Fruit fly (Drosophila melanogaster) whole organism, prepupa: ENCODE data around the gene cbt.
A peak's percentile ranks its signal among the peaks of the same experiment; 100 is the strongest.

Experiments
- CG10631 ChIP-seq: fragments of 200-800 bp; sonication (Bioruptor generic); optimal IDR thresholded peaks from 2 replicates; lab custom pipeline; 2016; ENCODE audit warnings: missing biosample characterization, missing genetic modification characterization
- CG10669 ChIP-seq: fragments of 200-800 bp; sonication (Bioruptor generic); optimal IDR thresholded peaks from 3 replicates; lab custom pipeline; 2018; ENCODE audit warnings: missing biosample characterization, mild to moderate bottlenecking, missing genetic modification characterization, moderate library complexity
- CG11294 ChIP-seq: fragments of 200-800 bp; sonication (Bioruptor generic); IDR thresholded peaks from 2 replicates; pipeline ENCODE4 v1.3.6; 2022; ENCODE audit warnings: missing biosample characterization, missing genetic modification characterization
- CG11762 ChIP-seq: fragments of 200-800 bp; sonication (Bioruptor generic); optimal IDR thresholded peaks from 3 replicates; lab custom pipeline; 2016; ENCODE audit warnings: missing biosample characterization, missing genetic modification characterization; ENCODE audit not compliant: insufficient read depth
- CG11902 ChIP-seq: fragments of 200-800 bp; sonication (Bioruptor generic); optimal IDR thresholded peaks from 3 replicates; lab custom pipeline; 2016; ENCODE audit warnings: missing biosample characterization, missing genetic modification characterization
- CG15336 ChIP-seq: fragments of 200-800 bp; sonication (Bioruptor generic); IDR thresholded peaks from 2 replicates; pipeline ENCODE4 v1.3.6; 2022; ENCODE audit warnings: missing biosample characterization, missing genetic modification characterization
- CG16779 ChIP-seq: fragments of 200-800 bp; sonication (Bioruptor generic); optimal IDR thresholded peaks from 3 replicates; lab custom pipeline; 2017; ENCODE audit warnings: missing biosample characterization, mild to moderate bottlenecking, missing genetic modification characterization
- CG3032 ChIP-seq: fragments of 200-800 bp; optimal IDR thresholded peaks from 2 replicates; lab custom pipeline; 2019; ENCODE audit warnings: missing biosample characterization, mild to moderate bottlenecking, missing genetic modification characterization, moderate library complexity
- CG3919 ChIP-seq: fragments of 200-800 bp; sonication (Bioruptor generic); optimal IDR thresholded peaks from 3 replicates; lab custom pipeline; 2016; ENCODE audit warnings: missing biosample characterization, missing genetic modification characterization
- CG4318 ChIP-seq: fragments of 200-800 bp; sonication (Bioruptor generic); optimal IDR thresholded peaks from 3 replicates; lab custom pipeline; 2017; ENCODE audit warnings: missing biosample characterization, mild to moderate bottlenecking, missing genetic modification characterization
- CG6163 ChIP-seq: fragments of 200-800 bp; sonication (Bioruptor generic); IDR thresholded peaks from 3 replicates; pipeline ENCODE4 v1.3.6; 2022; ENCODE audit warnings: missing biosample characterization, missing genetic modification characterization
- CG6276 ChIP-seq: fragments of 200-800 bp; sonication (Bioruptor generic); optimal IDR thresholded peaks from 2 replicates; lab custom pipeline; 2017; ENCODE audit warnings: missing biosample characterization, mild to moderate bottlenecking, missing genetic modification characterization
- CG6792 ChIP-seq: fragments of 200-800 bp; sonication (Bioruptor generic); optimal IDR thresholded peaks from 3 replicates; lab custom pipeline; 2016; ENCODE audit warnings: missing biosample characterization, missing genetic modification characterization
- CG6808 ChIP-seq: fragments of 200-800 bp; sonication (Bioruptor generic); optimal IDR thresholded peaks from 3 replicates; lab custom pipeline; 2017; ENCODE audit warnings: missing biosample characterization, missing genetic modification characterization, mild to moderate bottlenecking, moderate library complexity, missing genetic modification reagents
- CG7368 ChIP-seq: fragments of 200-800 bp; sonication (Bioruptor generic); optimal IDR thresholded peaks from 3 replicates; lab custom pipeline; 2016; ENCODE audit warnings: missing biosample characterization, missing genetic modification characterization
- CG8319 ChIP-seq: fragments of 200-800 bp; sonication (Bioruptor generic); optimal IDR thresholded peaks from 3 replicates; lab custom pipeline; 2016; ENCODE audit warnings: missing biosample characterization, missing genetic modification characterization
- CG9139 ChIP-seq: fragments of 200-800 bp; sonication (Bioruptor generic); optimal IDR thresholded peaks from 3 replicates; lab custom pipeline; 2017; ENCODE audit warnings: missing biosample characterization, mild to moderate bottlenecking, missing genetic modification characterization
- Eip75B ChIP-seq: fragments of 200-800 bp; sonication (Bioruptor generic); optimal IDR thresholded peaks from 3 replicates; lab custom pipeline; 2016; ENCODE audit warnings: missing biosample characterization, missing genetic modification characterization
- Eip78C ChIP-seq: fragments of 200-800 bp; sonication (Bioruptor generic); peaks from one replicate; lab custom pipeline; 2016; ENCODE audit warnings: missing biosample characterization, missing genetic modification characterization
- Ets21C ChIP-seq: fragments of 200-800 bp; sonication (Bioruptor generic); optimal IDR thresholded peaks from 3 replicates; lab custom pipeline; 2016; ENCODE audit warnings: missing biosample characterization, missing genetic modification characterization
- Hr38 ChIP-seq: sonication (Bioruptor generic); optimal IDR thresholded peaks from 2 replicates; lab custom pipeline; 2016; ENCODE audit warnings: missing biosample characterization, missing genetic modification characterization
- Lpt ChIP-seq: fragments of 200-800 bp; sonication (Bioruptor generic); optimal IDR thresholded peaks from 3 replicates; lab custom pipeline; 2016; ENCODE audit warnings: missing biosample characterization, missing genetic modification characterization
- Met ChIP-seq: fragments of 200-800 bp; sonication (Bioruptor generic); optimal IDR thresholded peaks from 3 replicates; lab custom pipeline; 2016; ENCODE audit warnings: missing biosample characterization, missing genetic modification characterization
- Smox ChIP-seq: fragments of 200-800 bp; sonication (Bioruptor generic); optimal IDR thresholded peaks from 3 replicates; lab custom pipeline; 2016; ENCODE audit warnings: missing biosample characterization, missing genetic modification characterization
- Sox102F ChIP-seq: fragments of 200-800 bp; sonication (Bioruptor generic); optimal IDR thresholded peaks from 2 replicates; lab custom pipeline; 2016; ENCODE audit warnings: missing biosample characterization, mild to moderate bottlenecking, missing genetic modification characterization
- Sox14 ChIP-seq: fragments of 200-800 bp; sonication (Bioruptor generic); optimal IDR thresholded peaks from 3 replicates; lab custom pipeline; 2016; ENCODE audit warnings: missing biosample characterization, missing genetic modification characterization
- Sox15 ChIP-seq: fragments of 200-800 bp; sonication (Bioruptor generic); optimal IDR thresholded peaks from 3 replicates; lab custom pipeline; 2016; ENCODE audit warnings: missing biosample characterization, missing genetic modification characterization
- acj6 ChIP-seq: fragments of 200-800 bp; sonication (Bioruptor generic); optimal IDR thresholded peaks from 3 replicates; lab custom pipeline; 2016; ENCODE audit warnings: missing biosample characterization, missing genetic modification characterization
- cyc ChIP-seq: fragments of 200-800 bp; sonication (Bioruptor generic); optimal IDR thresholded peaks from 3 replicates; lab custom pipeline; 2016; ENCODE audit warnings: missing biosample characterization, missing genetic modification characterization
- dac ChIP-seq: fragments of 200-800 bp; sonication (Bioruptor generic); optimal IDR thresholded peaks from 2 replicates; lab custom pipeline; 2017; ENCODE audit warnings: missing biosample characterization, mild to moderate bottlenecking, missing genetic modification characterization
- eg ChIP-seq: fragments of 200-800 bp; sonication (Bioruptor generic); IDR thresholded peaks from 3 replicates; pipeline ENCODE4 v1.3.6; 2022; ENCODE audit warnings: missing biosample characterization, missing genetic modification characterization
- esn ChIP-seq: fragments of 200-800 bp; sonication (Bioruptor generic); optimal IDR thresholded peaks from 2 replicates; lab custom pipeline; 2016; ENCODE audit warnings: missing biosample characterization, mild to moderate bottlenecking, missing genetic modification characterization, moderate library complexity
- fd59A ChIP-seq: fragments of 200-800 bp; sonication (Bioruptor generic); optimal IDR thresholded peaks from 2 replicates; lab custom pipeline; 2017; ENCODE audit warnings: missing biosample characterization, mild to moderate bottlenecking, missing genetic modification characterization, missing genetic modification reagents
- fd85E ChIP-seq: fragments of 200-800 bp; sonication (Bioruptor generic); optimal IDR thresholded peaks from 3 replicates; lab custom pipeline; 2016; ENCODE audit warnings: missing biosample characterization, missing genetic modification characterization
- fkh ChIP-seq: fragments of 200-800 bp; sonication (Bioruptor generic); optimal IDR thresholded peaks from 3 replicates; lab custom pipeline; 2017; ENCODE audit warnings: missing biosample characterization, mild to moderate bottlenecking, missing genetic modification characterization, moderate library complexity
- lz ChIP-seq: fragments of 200-800 bp; sonication (Bioruptor generic); optimal IDR thresholded peaks from 3 replicates; lab custom pipeline; 2016; ENCODE audit warnings: missing biosample characterization, missing genetic modification characterization
- net ChIP-seq: fragments of 200-800 bp; sonication (Bioruptor generic); optimal IDR thresholded peaks from 3 replicates; lab custom pipeline; 2016; ENCODE audit warnings: missing biosample characterization, missing genetic modification characterization
- pdm3 ChIP-seq: fragments of 200-800 bp; sonication (Bioruptor generic); optimal IDR thresholded peaks from 3 replicates; lab custom pipeline; 2016; ENCODE audit warnings: missing biosample characterization, missing genetic modification characterization
- salr ChIP-seq, 2 experiments: fragments of 200-800 bp; sonication (Bioruptor generic); optimal IDR thresholded peaks; 3 replicates each; lab custom pipeline; 2016 to 2018; ENCODE audit warnings: missing biosample characterization in 2 of 2, missing genetic modification characterization in 2 of 2, mild to moderate bottlenecking in 1 of 2
- spab ChIP-seq: fragments of 200-800 bp; sonication (Bioruptor generic); optimal IDR thresholded peaks from 2 replicates; lab custom pipeline; 2017; ENCODE audit warnings: missing biosample characterization, mild to moderate bottlenecking, missing genetic modification characterization, missing genetic modification reagents
- topi ChIP-seq: fragments of 200-800 bp; sonication (Bioruptor generic); optimal IDR thresholded peaks from 3 replicates; lab custom pipeline; 2016; ENCODE audit warnings: missing biosample characterization, missing genetic modification characterization
- vri ChIP-seq: fragments of 200-800 bp; sonication (Bioruptor generic); optimal IDR thresholded peaks from 3 replicates; lab custom pipeline; 2016; ENCODE audit warnings: missing biosample characterization, mild to moderate bottlenecking, missing genetic modification characterization

cbt gene

dm6 chr2L:468745-469358 lies 10.6 kb downstream of the cbt start (continued):
- no peak for TF ChIP-seq fd85E (GFP tag; lab: Kevin White, UChicago)
- peak; percentile 80 for TF ChIP-seq vri (GFP tag; lab: Kevin White, UChicago)
- peak; percentile 69 for TF ChIP-seq CG4318 (GFP tag; lab: Kevin White, UChicago)
- TF ChIP-seq Sox15 (GFP tag; lab: Kevin White, UChicago) = no peak
- TF ChIP-seq esn (GFP tag; lab: Kevin White, UChicago) = peak; percentile 47
- TF ChIP-seq cyc (GFP tag; lab: Kevin White, UChicago) = peak; percentile 35
- peak; percentile 45 for TF ChIP-seq CG6808 (GFP tag; lab: Kevin White, UChicago)
- peak; percentile 84 for TF ChIP-seq CG15336 (GFP tag; lab: Robert Waterston, UW)
- TF ChIP-seq fd59A (GFP tag; lab: Kevin White, UChicago) = no peak
- TF ChIP-seq acj6 (GFP tag; lab: Kevin White, UChicago) = peak; percentile 40
- TF ChIP-seq CG16779 (tag; lab: Kevin White, UChicago) = peak; percentile 63
- peak; percentile 25; the same call in 1 of the 2 replicates for TF ChIP-seq CG11294 (GFP tag; lab: Robert Waterston, UW)
- TF ChIP-seq CG6276 (GFP tag; lab: Kevin White, UChicago) = peak; percentile 88
- peak; percentile 65 for TF ChIP-seq Lpt (GFP tag; lab: Kevin White, UChicago)
- peak; percentile 56 for TF ChIP-seq CG3919
- TF ChIP-seq CG6792 (GFP tag; lab: Kevin White, UChicago) = peak; percentile 40
- TF ChIP-seq CG11762 (GFP tag; lab: Kevin White, UChicago) = peak; percentile 42
- no peak for TF ChIP-seq Ets21C
- peak; percentile 30 for TF ChIP-seq CG3032 (tag; lab: Kevin White, UChicago)
- TF ChIP-seq Hr38 (GFP tag; lab: Kevin White, UChicago) = no peak
- TF ChIP-seq pdm3 (GFP tag; lab: Kevin White, UChicago) = peak; percentile 55
- peak; percentile 76 for TF ChIP-seq net (GFP tag; lab: Kevin White, UChicago)
- TF ChIP-seq CG10669 (GFP tag; lab: Kevin White, UChicago) = peak; percentile 13
- TF ChIP-seq CG11902 (GFP tag; lab: Kevin White, UChicago) = no peak
- no peak for TF ChIP-seq CG9139 (GFP tag; lab: Kevin White, UChicago)
- TF ChIP-seq dac (GFP tag; lab: Kevin White, UChicago) = peak; percentile 75
- peak; percentile 87 for TF ChIP-seq Eip78C
- TF ChIP-seq Smox (GFP tag; lab: Kevin White, UChicago) = peak; percentile 19
- peak in 1 of 2 experiments; percentile 69 for TF ChIP-seq salr (GFP tag; optimal IDR thresholded peaks at IDR 0.05; lab: Kevin White, UChicago)

- TF ChIP-seq CG8319 (GFP tag; lab: Kevin White, UChicago) (no peak), Eip75B (GFP tag; lab: Kevin White, UChicago) (no peak), spab (GFP tag; lab: Kevin White, UChicago) (no peak), eg (GFP tag; lab: Robert Waterston, UW) (no peak), CG6163 (no peak), Hr38 (GFP tag; lab: Kevin White, UChicago) (no peak), CG11902 (GFP tag; lab: Kevin White, UChicago) (no peak), fd59A (GFP tag; lab: Kevin White, UChicago) (no peak), Sox102F (GFP tag; lab: Kevin White, UChicago) (no peak), topi (GFP tag; lab: Kevin White, UChicago) (no peak), salr (GFP tag; optimal IDR thresholded peaks at IDR 0.05; lab: Kevin White, UChicago) (no peak), Lpt (GFP tag; lab: Kevin White, UChicago) (no peak)
Measured at dm6 chr2L:467683-468082, 11.8 kb downstream of the cbt start.

DNA sequence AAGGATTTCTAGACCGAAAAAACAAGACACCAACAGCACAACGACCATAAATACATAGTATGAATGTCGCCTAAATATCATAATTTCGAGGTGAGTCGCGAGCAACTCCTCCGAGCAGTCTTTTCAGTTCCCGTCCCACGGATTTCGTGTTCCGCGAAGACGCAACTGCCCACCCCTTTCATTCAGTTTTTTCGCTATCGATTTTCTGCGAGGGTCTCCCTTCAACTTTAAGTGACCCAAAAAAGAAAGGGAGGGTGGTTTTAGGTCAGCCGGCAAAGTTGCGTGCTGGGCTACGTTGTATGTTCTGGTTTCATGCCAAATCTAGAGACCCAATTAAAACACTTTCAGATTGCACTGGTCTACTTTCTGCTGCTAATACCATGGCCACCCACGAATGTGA lies 23.8 kb downstream of the cbt start:
- TF ChIP-seq CG11762 (GFP tag; lab: Kevin White, UChicago) (no peak), salr (GFP tag; optimal IDR thresholded peaks at IDR 0.05; lab: Kevin White, UChicago) (no peak), CG11294 (GFP tag; lab: Robert Waterston, UW) (no peak), cyc (GFP tag; lab: Kevin White, UChicago) (no peak), CG3032 (tag; lab: Kevin White, UChicago) (no peak), Sox14 (GFP tag; lab: Kevin White, UChicago) (no peak), Sox15 (GFP tag; lab: Kevin White, UChicago) (no peak), fd59A (GFP tag; lab: Kevin White, UChicago) (no peak), CG8319 (GFP tag; lab: Kevin White, UChicago) (no peak), Ets21C (no peak), Met (GFP tag; lab: Kevin White, UChicago) (no peak), CG7368 (no peak), esn (GFP tag; lab: Kevin White, UChicago) (no peak), CG10631 (GFP tag; lab: Kevin White, UChicago) (no peak), lz (GFP tag; lab: Kevin White, UChicago) (no peak), pdm3 (GFP tag; lab: Kevin White, UChicago) (no peak), fkh (GFP tag; lab: Kevin White, UChicago) (no peak), fd85E (GFP tag; lab: Kevin White, UChicago) (no peak)
